Worm (Caenorhabditis elegans) whole organism, L4 larva: Measurements from ENCODE around the gene srx-56.
"Not testable (repeated sequence)": the region's sequence is repeated elsewhere in the genome, so short reads cannot be mapped to it uniquely, and the experiment has no call there.

Source experiments
- F37D6.2 ChIP-seq: sonication (generic microtip); optimal IDR thresholded peaks from 2 replicates; lab custom pipeline; 2016; ENCODE audit warnings: mild to moderate bottlenecking, missing genetic modification characterization, missing compliant biosample characterization
- ama-1 ChIP-seq: fragments of 150-350 bp; optimal IDR thresholded peaks from 2 replicates; lab custom pipeline; 2014; ENCODE audit warnings: inconsistent platforms, mixed read lengths
- dmd-9 ChIP-seq: fragments of 200-800 bp; sonication (Bioruptor generic); IDR thresholded peaks from 2 replicates; pipeline ENCODE4 v1.3.6; 2022; ENCODE audit warnings: missing genetic modification reagents, missing genetic modification characterization, missing compliant biosample characterization
- fos-1 ChIP-seq: fragments of 150-350 bp; optimal IDR thresholded peaks from 2 replicates; lab custom pipeline; 2014; ENCODE audit warnings: missing biosample characterization, missing genetic modification characterization
- hlh-30 ChIP-seq: sonication (generic microtip); optimal IDR thresholded peaks from 2 replicates; lab custom pipeline; 2017; ENCODE audit warnings: antibody characterized with exemption, mild to moderate bottlenecking, missing genetic modification characterization, missing compliant biosample characterization; ENCODE audit not compliant: insufficient read depth
- lin-39 ChIP-seq: fragments of 150-350 bp; optimal IDR thresholded peaks from 2 replicates; lab custom pipeline; 2014; ENCODE audit warnings: missing biosample characterization, missing genetic modification reagents, missing genetic modification characterization
- mdl-1 ChIP-seq, 2 experiments: fragments of 150-350 bp in 1 of 2; sonication (generic microtip) in 1 of 2; optimal IDR thresholded peaks; 2 replicates each; lab custom pipeline; 2014 to 2017; ENCODE audit warnings: missing biosample characterization in 2 of 2, missing genetic modification characterization in 2 of 2
- mdt-29 ChIP-seq: fragments of 200-800 bp; sonication (Bioruptor generic); IDR thresholded peaks from 2 replicates; pipeline ENCODE4 v1.3.6; 2022; ENCODE audit warnings: missing genetic modification reagents, missing genetic modification characterization, missing compliant biosample characterization
- mep-1 ChIP-seq: fragments of 150-350 bp; sonication (generic microtip); optimal IDR thresholded peaks from 3 replicates; lab custom pipeline; 2014; ENCODE audit warnings: missing biosample characterization, missing genetic modification characterization
- nhr-11 ChIP-seq: fragments of 150-350 bp; optimal IDR thresholded peaks from 2 replicates; lab custom pipeline; 2014; ENCODE audit warnings: missing biosample characterization, missing genetic modification characterization
- nhr-237 ChIP-seq: sonication (generic microtip); optimal IDR thresholded peaks from 2 replicates; lab custom pipeline; 2017; ENCODE audit warnings: missing biosample characterization, missing genetic modification characterization
- nhr-76 ChIP-seq: fragments of 150-350 bp; optimal IDR thresholded peaks from 2 replicates; lab custom pipeline; 2014; ENCODE audit warnings: missing biosample characterization, missing genetic modification characterization
- zfp-3 ChIP-seq: fragments of 200-800 bp; sonication (Bioruptor generic); conservative IDR thresholded peaks from 2 replicates; pipeline ENCODE4 v1.3.6; 2022; ENCODE audit warnings: missing genetic modification reagents, missing genetic modification characterization, missing compliant biosample characterization

ce11 chrV:7345494-7345893, 28.7 kb upstream of the srx-56 start, which contains the start of gene nhr-147:
- not testable (repeated sequence) for TF ChIP-seq mdl-1 (tag; optimal IDR thresholded peaks at IDR 0.05; lab: Kevin White, UChicago); hlh-30 (tag; lab: Kevin White, UChicago); nhr-76 (tag; lab: Kevin White, UChicago); nhr-11; mep-1 (tag; lab: Kevin White, UChicago); zfp-3 (GFP tag; lab: Robert Waterston, UW); lin-39 (tag; lab: Kevin White, UChicago); fos-1 (tag; lab: Kevin White, UChicago); nhr-237 (tag; lab: Kevin White, UChicago); ama-1 (lab: Kevin White, UChicago); dmd-9 (GFP tag; lab: Robert Waterston, UW); mdt-29 (GFP tag; lab: Robert Waterston, UW); F37D6.2 (tag; lab: Kevin White, UChicago)
